Worm (Caenorhabditis elegans): ENCODE results near the gene xtr-2.

DNA sequence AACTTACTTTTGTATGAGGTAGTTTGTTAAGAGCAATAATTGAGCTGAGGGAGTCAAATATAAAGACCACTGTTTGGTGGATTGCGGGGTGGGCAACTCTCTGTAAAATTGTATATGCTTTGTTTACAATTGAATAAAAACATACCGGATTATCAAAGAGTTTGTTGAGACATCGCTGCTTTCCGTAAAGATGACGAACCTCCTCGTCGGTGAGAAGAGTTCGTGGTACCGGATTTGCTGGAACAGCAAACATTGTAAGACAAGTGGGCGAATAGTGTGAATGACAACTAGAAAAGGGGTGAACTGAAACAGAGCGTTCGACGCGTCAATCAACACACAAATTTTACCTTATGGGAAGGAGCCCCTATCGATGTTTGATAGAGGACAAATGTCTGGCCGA is 19.0 kb upstream of the xtr-2 start, which contains the start of gene W06D11.2:
- TF ChIP-seq ref-1 (GFP tag; conservative IDR thresholded peaks at IDR 0.05) (no peak), ztf-29 (GFP tag; IDR thresholded peaks at IDR 0.05) (no peak), tab-1 (GFP tag; IDR thresholded peaks at IDR 0.05) (no peak)
